Fruit fly (Drosophila melanogaster) whole organism, wandering third instar larva: ENCODE measurements around the gene CG8142.

Experiments
- Abd-B ChIP-seq: fragments of >200 bp; optimal IDR thresholded peaks from 2 replicates; lab custom pipeline; 2017; ENCODE audit warnings: missing biosample characterization, missing genetic modification characterization
- CG32264 ChIP-seq: fragments of 200-800 bp; sonication (Bioruptor generic); optimal IDR thresholded peaks from 2 replicates; lab custom pipeline; 2016; ENCODE audit warnings: missing biosample characterization, missing genetic modification characterization
- CG9705 ChIP-seq: fragments of 200-800 bp; sonication (Bioruptor generic); optimal IDR thresholded peaks from 2 replicates; lab custom pipeline; 2018; ENCODE audit warnings: missing biosample characterization, mild to moderate bottlenecking, missing genetic modification characterization
- CrebA ChIP-seq: fragments of 200-800 bp; sonication (Bioruptor generic); optimal IDR thresholded peaks from 2 replicates; lab custom pipeline; 2016; ENCODE audit warnings: missing biosample characterization, mild to moderate bottlenecking, missing genetic modification characterization, borderline replicate concordance
- Dfd ChIP-seq: fragments of >200 bp; optimal IDR thresholded peaks from 2 replicates; lab custom pipeline; 2017; ENCODE audit warnings: missing biosample characterization, missing genetic modification characterization
- Dif ChIP-seq: fragments of 200-275, 200-300 bp; sonication (Bioruptor generic); optimal IDR thresholded peaks from 2 replicates; lab custom pipeline; 2018; ENCODE audit warnings: missing biosample characterization, missing genetic modification characterization; ENCODE audit not compliant: partially characterized antibody
- GATAd ChIP-seq: sonication (Bioruptor generic); optimal IDR thresholded peaks from 2 replicates; lab custom pipeline; 2016; ENCODE audit warnings: missing biosample characterization, missing genetic modification characterization
- HLH106 ChIP-seq: fragments of 200-800 bp; optimal IDR thresholded peaks from 3 replicates; lab custom pipeline; 2019; ENCODE audit warnings: missing biosample characterization, mild to moderate bottlenecking, missing genetic modification characterization, moderate library complexity
- Hnf4 ChIP-seq: fragments of 200-800 bp; sonication (Bioruptor generic); optimal IDR thresholded peaks from 2 replicates; lab custom pipeline; 2016; ENCODE audit warnings: missing biosample characterization, mild to moderate bottlenecking, missing genetic modification characterization
- Hr78 ChIP-seq: fragments of >200 bp; optimal IDR thresholded peaks from 2 replicates; lab custom pipeline; 2017; ENCODE audit warnings: missing biosample characterization, missing genetic modification characterization
- Hr83 ChIP-seq: fragments of 200-300 bp; sonication (Bioruptor generic); optimal IDR thresholded peaks from 2 replicates; lab custom pipeline; 2016; ENCODE audit warnings: missing biosample characterization, mild to moderate bottlenecking, missing genetic modification characterization, moderate library complexity; ENCODE audit not compliant: poor library complexity, severe bottlenecking
- Jra ChIP-seq: sonication (Bioruptor generic); optimal IDR thresholded peaks from 2 replicates; lab custom pipeline; 2016; ENCODE audit warnings: missing biosample characterization, missing genetic modification characterization
- Mio ChIP-seq: sonication (Bioruptor generic); optimal IDR thresholded peaks from 2 replicates; lab custom pipeline; 2016; ENCODE audit warnings: missing biosample characterization, missing genetic modification characterization
- Myc ChIP-seq: fragments of >200 bp; optimal IDR thresholded peaks from 2 replicates; lab custom pipeline; 2017
- N ChIP-seq: fragments of >200 bp; optimal IDR thresholded peaks from 2 replicates; lab custom pipeline; 2018; ENCODE audit warnings: missing biosample characterization, missing external identifiers, missing genetic modification characterization
- OdsH ChIP-seq: fragments of 200-800 bp; sonication (Bioruptor generic); optimal IDR thresholded peaks from 2 replicates; lab custom pipeline; 2016; ENCODE audit warnings: missing biosample characterization, mild to moderate bottlenecking, missing genetic modification characterization
- Rel ChIP-seq, 2 experiments: fragments of 200-800 bp; sonication (Bioruptor generic) in 1 of 2; optimal IDR thresholded peaks; 2 replicates in 1 of 2; 3 replicates in 1 of 2; lab custom pipeline; 2016 to 2019; ENCODE audit warnings: mild to moderate bottlenecking in 2 of 2, missing biosample characterization in 2 of 2, missing genetic modification characterization in 2 of 2, moderate library complexity in 1 of 2
- Sp1 ChIP-seq: fragments of 200-800 bp; sonication (Bioruptor generic); optimal IDR thresholded peaks from 3 replicates; lab custom pipeline; 2019; ENCODE audit warnings: missing biosample characterization, mild to moderate bottlenecking, missing genetic modification characterization, moderate library complexity
- Vsx2 ChIP-seq: fragments of 200-300, 225-300 bp; sonication (Bioruptor generic); optimal IDR thresholded peaks from 2 replicates; lab custom pipeline; 2018; ENCODE audit warnings: missing biosample characterization, missing genetic modification characterization; ENCODE audit not compliant: partially characterized antibody
- br ChIP-seq: fragments of 200-800 bp; sonication (Bioruptor generic); optimal IDR thresholded peaks from 2 replicates; lab custom pipeline; 2016; ENCODE audit warnings: missing biosample characterization, missing genetic modification characterization
- brk ChIP-seq: fragments of 200-800 bp; sonication (Bioruptor generic); optimal IDR thresholded peaks from 2 replicates; lab custom pipeline; 2016; ENCODE audit warnings: missing biosample characterization, mild to moderate bottlenecking, missing genetic modification characterization
- dl ChIP-seq, 2 experiments: fragments of 175-275, 200-275 bp in 1 of 2; fragments of 200-275 bp in 1 of 2; sonication (Bioruptor generic); optimal IDR thresholded peaks; lab custom pipeline; 2018; ENCODE audit warnings: mild to moderate bottlenecking in 2 of 2, missing biosample characterization in 2 of 2, missing genetic modification characterization in 2 of 2, moderate library complexity in 2 of 2; ENCODE audit not compliant: partially characterized antibody in 2 of 2, insufficient read depth in 1 of 2
- dmrt93B ChIP-seq: fragments of 200-800 bp; sonication (Bioruptor generic); optimal IDR thresholded peaks from 2 replicates; lab custom pipeline; 2018; ENCODE audit warnings: missing biosample characterization, mild to moderate bottlenecking, missing genetic modification characterization
- dsf ChIP-seq: sonication (Bioruptor generic); optimal IDR thresholded peaks from 2 replicates; lab custom pipeline; 2016; ENCODE audit warnings: missing biosample characterization, missing genetic modification characterization, borderline replicate concordance
- ey ChIP-seq: fragments of 200-800 bp; sonication (Bioruptor generic); optimal IDR thresholded peaks from 2 replicates; lab custom pipeline; 2016; ENCODE audit warnings: missing biosample characterization, missing genetic modification characterization
- foxo ChIP-seq, 2 experiments: fragments of 200-800 bp; sonication (Bioruptor generic); optimal IDR thresholded peaks; 2 replicates in 1 of 2; 3 replicates in 1 of 2; lab custom pipeline; 2016 to 2017; ENCODE audit warnings: missing biosample characterization in 2 of 2, missing genetic modification characterization in 2 of 2
- fru ChIP-seq: fragments of 200-800 bp; sonication (Bioruptor generic); optimal IDR thresholded peaks from 3 replicates; lab custom pipeline; 2016; ENCODE audit warnings: missing biosample characterization, mild to moderate bottlenecking, missing genetic modification characterization
- h ChIP-seq: fragments of 200-800 bp; sonication (Bioruptor generic); optimal IDR thresholded peaks from 3 replicates; lab custom pipeline; 2016; ENCODE audit warnings: missing biosample characterization, mild to moderate bottlenecking, missing genetic modification characterization
- jim ChIP-seq: fragments of 175-275, 200-325 bp; sonication (Bioruptor generic); optimal IDR thresholded peaks from 2 replicates; lab custom pipeline; 2016; ENCODE audit warnings: missing biosample characterization, mild to moderate bottlenecking, missing genetic modification characterization
- lola ChIP-seq: fragments of >200 bp; optimal IDR thresholded peaks from 2 replicates; lab custom pipeline; 2017; ENCODE audit warnings: missing biosample characterization, missing genetic modification characterization
- pan ChIP-seq: fragments of >200 bp; optimal IDR thresholded peaks from 2 replicates; lab custom pipeline; 2017
- psq ChIP-seq: fragments of 200-800 bp; sonication (Bioruptor generic); optimal IDR thresholded peaks from 3 replicates; lab custom pipeline; 2017; ENCODE audit warnings: missing biosample characterization, mild to moderate bottlenecking, missing genetic modification characterization, moderate library complexity
- rgr ChIP-seq: fragments of 200-800 bp; sonication (Bioruptor generic); optimal IDR thresholded peaks from 3 replicates; lab custom pipeline; 2016; ENCODE audit warnings: missing biosample characterization, mild to moderate bottlenecking, missing genetic modification characterization
- sage ChIP-seq: fragments of 200-800 bp; sonication (Bioruptor generic); optimal IDR thresholded peaks from 2 replicates; lab custom pipeline; 2016; ENCODE audit warnings: missing biosample characterization, mild to moderate bottlenecking, missing genetic modification characterization
- sv ChIP-seq: fragments of 200-800 bp; sonication (Bioruptor generic); optimal IDR thresholded peaks from 3 replicates; lab custom pipeline; 2016; ENCODE audit warnings: missing biosample characterization, missing genetic modification characterization
- tai ChIP-seq: sonication (Bioruptor generic); optimal IDR thresholded peaks from 2 replicates; lab custom pipeline; 2016; ENCODE audit warnings: missing biosample characterization, missing genetic modification characterization
- usp ChIP-seq: fragments of >200 bp; optimal IDR thresholded peaks from 2 replicates; lab custom pipeline; 2017; ENCODE audit warnings: missing biosample characterization, missing genetic modification characterization
- woc ChIP-seq: sonication (Bioruptor generic); optimal IDR thresholded peaks from 2 replicates; lab custom pipeline; 2016; ENCODE audit warnings: missing biosample characterization, mild to moderate bottlenecking, missing genetic modification characterization

The CG8142 gene

DNA sequence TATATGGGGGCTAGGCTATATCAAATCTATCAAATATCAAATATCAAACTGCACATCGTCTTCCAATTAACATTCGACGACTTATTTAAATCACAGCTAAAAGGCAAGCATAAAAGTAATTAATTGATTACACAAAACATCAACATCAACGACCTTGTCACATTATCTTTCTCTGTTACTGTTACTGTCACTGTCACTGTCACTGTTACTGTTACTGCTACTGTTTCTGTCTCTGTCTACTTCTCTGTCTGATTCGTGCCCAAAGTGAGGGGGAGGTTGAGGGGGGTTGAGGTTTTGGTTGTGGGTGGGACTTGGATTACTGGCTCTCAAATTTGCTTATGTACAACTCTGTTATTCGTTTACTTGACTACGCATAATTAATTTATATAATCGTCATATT is 23.0 kb downstream of the CG8142 start:
- TF ChIP-seq fru (GFP tag; lab: Kevin White, UChicago) (peak; percentile 59), Rel (GFP tag; optimal IDR thresholded peaks at IDR 0.05; lab: Kevin White, UChicago) (no peak), Rel (tag; optimal IDR thresholded peaks at IDR 0.05; lab: Kevin White, UChicago) (no peak)

DNA sequence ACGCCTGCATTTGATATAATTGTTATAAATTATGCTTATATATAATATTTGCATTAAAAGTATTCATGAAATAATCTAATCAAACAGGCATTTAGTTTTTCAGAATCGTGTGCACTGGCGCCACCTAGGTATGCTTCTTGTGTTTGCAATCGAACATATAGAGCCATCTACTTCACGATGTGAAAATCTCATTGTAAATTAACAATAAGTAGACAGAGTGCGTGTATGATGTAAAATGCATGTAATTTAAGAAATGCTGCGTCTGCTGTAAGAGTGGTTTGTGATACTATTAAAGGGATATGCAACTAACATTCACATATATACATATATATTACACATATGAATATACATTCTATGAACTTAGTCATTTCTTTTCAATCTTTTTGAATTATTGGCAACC is 24.3 kb downstream of the CG8142 start:
- peak; percentile 30 for TF ChIP-seq rgr (GFP tag; lab: Kevin White, UChicago)
- TF ChIP-seq ey, result peak; percentile 9
- TF ChIP-seq OdsH (GFP tag; lab: Kevin White, UChicago), result peak; percentile 53
- peak; percentile 34 for TF ChIP-seq Hnf4 (GFP tag; lab: Kevin White, UChicago)
- no peak for TF ChIP-seq Jra (GFP tag; lab: Kevin White, UChicago)
- peak; percentile 43 for TF ChIP-seq HLH106 (tag; lab: Kevin White, UChicago)
- no peak for TF ChIP-seq dsf (GFP tag; lab: Kevin White, UChicago)
- no peak for TF ChIP-seq usp (GFP tag; lab: Kevin White, UChicago)
- no peak for TF ChIP-seq CG9705 (GFP tag; lab: Kevin White, UChicago)
- peak; percentile 22 for TF ChIP-seq h (GFP tag; lab: Kevin White, UChicago)
- no peak for TF ChIP-seq Vsx2 (GFP tag; lab: Kevin White, UChicago)
- TF ChIP-seq fru (GFP tag; lab: Kevin White, UChicago), result peak; percentile 18
- no peak for TF ChIP-seq Abd-B (GFP tag; lab: Kevin White, UChicago)
- TF ChIP-seq psq (GFP tag; lab: Kevin White, UChicago), result peak; percentile 20
- TF ChIP-seq foxo (GFP tag; optimal IDR thresholded peaks at IDR 0.05; lab: Kevin White, UChicago), result peak in 1 of 2 experiments; percentile 49

DNA sequence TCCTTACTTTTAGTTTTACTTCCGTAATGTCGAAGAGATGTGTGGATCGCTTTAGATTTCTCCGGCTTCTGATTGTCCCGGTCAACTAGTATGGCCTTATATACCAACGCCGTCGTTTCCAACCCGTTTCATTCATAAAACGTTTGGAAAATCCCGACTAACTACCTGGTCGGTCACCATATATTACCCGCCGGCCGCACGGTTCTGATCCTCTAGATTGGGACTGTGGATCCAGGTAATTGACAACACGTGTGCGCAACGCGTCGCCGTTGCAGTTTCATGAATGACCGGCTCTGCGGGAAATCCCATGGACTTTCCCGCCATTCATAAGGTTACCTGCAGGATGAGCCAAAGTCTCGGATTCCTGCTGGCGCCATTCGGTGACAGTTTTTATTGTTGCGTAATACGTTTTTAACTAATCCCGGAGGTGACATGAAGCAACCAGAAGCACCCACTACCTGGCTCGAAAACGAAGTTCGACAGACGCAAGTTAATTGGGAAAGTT is 24.8 kb downstream of the CG8142 start, which contains the start of gene CG12986:
Gene CG12986, minus strand, starts transcription at position 51 of the 505 bp plus-strand sequence.
- TF ChIP-seq lola (GFP tag; lab: Kevin White, UChicago) (no peak), foxo (GFP tag; optimal IDR thresholded peaks at IDR 0.05; lab: Kevin White, UChicago) (no peak), dmrt93B (GFP tag; lab: Kevin White, UChicago) (no peak), CG32264 (no peak), CrebA (GFP tag; lab: Kevin White, UChicago) (no peak)

DNA sequence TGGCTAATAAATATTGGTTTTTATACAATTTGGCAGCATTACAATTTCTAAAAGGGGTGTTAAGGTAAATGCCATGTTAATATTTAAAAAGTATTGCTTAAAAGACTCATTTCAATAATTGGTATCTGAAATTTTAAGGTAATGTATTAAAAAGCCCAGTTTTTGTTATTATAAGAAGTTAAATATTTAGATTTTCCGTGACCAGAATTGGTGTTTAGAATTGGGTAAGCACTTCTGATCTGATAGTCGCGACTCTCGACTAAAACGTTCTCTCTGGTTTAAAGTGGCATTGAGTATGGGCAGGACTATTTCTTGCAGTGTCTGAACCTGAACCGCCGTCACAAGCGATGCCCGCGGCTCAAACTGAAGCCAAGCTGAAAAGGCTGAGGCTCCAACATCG is 28.1 kb downstream of the CG8142 start:
- TF ChIP-seq CG32264, result no peak
- TF ChIP-seq dl (GFP tag; optimal IDR thresholded peaks at IDR 0.05; lab: Kevin White, UChicago; ENCODE audit: insufficient read depth in 1 of 2, partially characterized antibody in 2 of 2), result no peak
- TF ChIP-seq jim (GFP tag; lab: Kevin White, UChicago), result no peak
- no peak for TF ChIP-seq N (GFP tag; lab: Kevin White, UChicago)
- TF ChIP-seq woc, result peak; percentile 45
- TF ChIP-seq ey, result peak; percentile 44
- TF ChIP-seq HLH106 (tag; lab: Kevin White, UChicago), result peak; percentile 58
- no peak for TF ChIP-seq Dif (GFP tag; lab: Kevin White, UChicago)
- no peak for TF ChIP-seq lola (GFP tag; lab: Kevin White, UChicago)
- peak; percentile 40 for TF ChIP-seq fru (GFP tag; lab: Kevin White, UChicago)
- no peak for TF ChIP-seq Hr78 (GFP tag; lab: Kevin White, UChicago)
- no peak for TF ChIP-seq usp (GFP tag; lab: Kevin White, UChicago)
- peak in 1 of 2 experiments; percentile 45 for TF ChIP-seq foxo (GFP tag; optimal IDR thresholded peaks at IDR 0.05; lab: Kevin White, UChicago)
- no peak for TF ChIP-seq GATAd (GFP tag; lab: Kevin White, UChicago)
- TF ChIP-seq tai (GFP tag; lab: Kevin White, UChicago), result no peak
- TF ChIP-seq Rel (GFP tag; optimal IDR thresholded peaks at IDR 0.05; lab: Kevin White, UChicago), result no peak
- TF ChIP-seq Rel (tag; optimal IDR thresholded peaks at IDR 0.05; lab: Kevin White, UChicago), result no peak
- no peak for TF ChIP-seq Mio (GFP tag; lab: Kevin White, UChicago)
- TF ChIP-seq Sp1 (GFP tag; lab: Kevin White, UChicago), result peak; percentile 68
- TF ChIP-seq brk (GFP tag; lab: Kevin White, UChicago), result no peak
- no peak for TF ChIP-seq Dfd (GFP tag; lab: Kevin White, UChicago)
- no peak for TF ChIP-seq pan
- no peak for TF ChIP-seq Myc
- no peak for TF ChIP-seq CrebA (GFP tag; lab: Kevin White, UChicago)
- no peak for TF ChIP-seq dsf (GFP tag; lab: Kevin White, UChicago)
- TF ChIP-seq Hr83, result no peak
- peak; percentile 3 for TF ChIP-seq br (GFP tag; lab: Kevin White, UChicago)
- TF ChIP-seq Hnf4 (GFP tag; lab: Kevin White, UChicago), result peak; percentile 21
- peak; percentile 78 for TF ChIP-seq OdsH (GFP tag; lab: Kevin White, UChicago)
- peak; percentile 15 for TF ChIP-seq dmrt93B (GFP tag; lab: Kevin White, UChicago)
- peak; percentile 54 for TF ChIP-seq h (GFP tag; lab: Kevin White, UChicago)
- TF ChIP-seq Jra (GFP tag; lab: Kevin White, UChicago), result no peak
- no peak for TF ChIP-seq Abd-B (GFP tag; lab: Kevin White, UChicago)
- TF ChIP-seq rgr (GFP tag; lab: Kevin White, UChicago), result peak; percentile 3
- TF ChIP-seq sage, result no peak
- TF ChIP-seq psq (GFP tag; lab: Kevin White, UChicago), result peak; percentile 31
- TF ChIP-seq sv (GFP tag; lab: Kevin White, UChicago), result no peak
- no peak for TF ChIP-seq Vsx2 (GFP tag; lab: Kevin White, UChicago)
- no peak for TF ChIP-seq CG9705 (GFP tag; lab: Kevin White, UChicago)
- TF ChIP-seq, all 38 proteins: peak for 13
